Worm (Caenorhabditis elegans) whole organism, L4 larva: ENCODE data around the gene fbxa-196.

Experiments
- D1046.2 ChIP-seq: fragments of 200-800 bp; sonication (Bioruptor generic); IDR thresholded peaks from 2 replicates; pipeline ENCODE4 v1.3.6; 2022; ENCODE audit warnings: missing genetic modification characterization, missing compliant biosample characterization
- T26A8.4 ChIP-seq: fragments of 200-800 bp; sonication (Bioruptor generic); IDR thresholded peaks from 2 replicates; pipeline ENCODE4 v1.3.6; 2022; ENCODE audit warnings: missing genetic modification characterization, missing compliant biosample characterization
- Y5F2A.4 ChIP-seq: fragments of 200-800 bp; sonication (Bioruptor generic); optimal IDR thresholded peaks from 2 replicates; lab custom pipeline; 2018; ENCODE audit warnings: mild to moderate bottlenecking, missing genetic modification characterization, missing compliant biosample characterization
- ZK337.2 ChIP-seq: fragments of 200-800 bp; sonication (Bioruptor generic); IDR thresholded peaks from 2 replicates; pipeline ENCODE4 v1.3.6; 2022; ENCODE audit warnings: missing genetic modification reagents, missing genetic modification characterization, missing compliant biosample characterization
- aha-1 ChIP-seq: fragments of 150-350 bp; peaks from one replicate; lab custom pipeline; 2014; ENCODE audit warnings: missing biosample characterization, missing genetic modification characterization
- arid-1 ChIP-seq: fragments of 200-800 bp; sonication (Bioruptor generic); conservative IDR thresholded peaks from 2 replicates; pipeline ENCODE4 v1.3.6; 2022; ENCODE audit warnings: missing genetic modification reagents, missing genetic modification characterization, missing compliant biosample characterization
- ceh-20 ChIP-seq: fragments of 200-800 bp; sonication (Bioruptor generic); IDR thresholded peaks from 2 replicates; pipeline ENCODE4 v1.3.6; 2022; ENCODE audit warnings: missing genetic modification reagents, missing genetic modification characterization, missing compliant biosample characterization
- ceh-82 ChIP-seq: sonication (generic microtip); optimal IDR thresholded peaks from 2 replicates; lab custom pipeline; 2017; ENCODE audit warnings: missing biosample characterization, missing genetic modification characterization
- cey-2 ChIP-seq: sonication (generic microtip); optimal IDR thresholded peaks from 3 replicates; lab custom pipeline; 2017; ENCODE audit warnings: missing genetic modification characterization, mild to moderate bottlenecking, missing compliant biosample characterization, antibody characterized with exemption, borderline replicate concordance; ENCODE audit not compliant: insufficient read depth
- daf-12 ChIP-seq: fragments of 150-350 bp; optimal IDR thresholded peaks from 2 replicates; lab custom pipeline; 2014; ENCODE audit warnings: missing biosample characterization, missing genetic modification reagents, missing genetic modification characterization
- daf-16 ChIP-seq, 3 experiments: sonication (generic microtip); optimal IDR thresholded peaks; 2 replicates each; lab custom pipeline; 2016 to 2017; ENCODE audit warnings: missing genetic modification characterization in 3 of 3, missing genetic modification reagents in 3 of 3, mild to moderate bottlenecking in 2 of 3, missing compliant biosample characterization in 2 of 3, missing biosample characterization in 1 of 3, moderate library complexity in 1 of 3
- daf-19 ChIP-seq: fragments of 200-800 bp; sonication (Bioruptor generic); conservative IDR thresholded peaks from 2 replicates; pipeline ENCODE4 v1.3.6; 2022; ENCODE audit warnings: missing genetic modification characterization, missing compliant biosample characterization
- dmd-8 ChIP-seq: fragments of 200-800 bp; sonication (Bioruptor generic); IDR thresholded peaks from 2 replicates; pipeline ENCODE4 v1.3.6; 2022; ENCODE audit warnings: missing genetic modification characterization, missing compliant biosample characterization
- dve-1 ChIP-seq: sonication (generic microtip); optimal IDR thresholded peaks from 2 replicates; lab custom pipeline; 2017; ENCODE audit warnings: antibody characterized with exemption, mild to moderate bottlenecking, missing genetic modification characterization, missing compliant biosample characterization; ENCODE audit not compliant: insufficient read depth
- egl-27 ChIP-seq: sonication (generic microtip); optimal IDR thresholded peaks from 3 replicates; lab custom pipeline; 2017; ENCODE audit warnings: missing biosample characterization, missing genetic modification reagents, missing genetic modification characterization
- egl-43 ChIP-seq: fragments of 200-800 bp; sonication (Bioruptor generic); IDR thresholded peaks from 2 replicates; pipeline ENCODE4 v1.3.6; 2022; ENCODE audit warnings: missing genetic modification reagents, missing genetic modification characterization, missing compliant biosample characterization
- hif-1 ChIP-seq, 2 experiments: sonication (generic microtip); optimal IDR thresholded peaks; 2 replicates each; lab custom pipeline; 2016 to 2017; ENCODE audit warnings: missing compliant biosample characterization in 2 of 2, missing genetic modification characterization in 2 of 2, missing genetic modification reagents in 2 of 2, missing genotype in 2 of 2, mild to moderate bottlenecking in 1 of 2
- hlh-11 ChIP-seq: fragments of 200-800 bp; sonication (Bioruptor generic); optimal IDR thresholded peaks from 2 replicates; lab custom pipeline; 2018; ENCODE audit warnings: mild to moderate bottlenecking, missing genetic modification characterization, missing compliant biosample characterization
- lim-7 ChIP-seq: fragments of 200-800 bp; sonication (Bioruptor generic); IDR thresholded peaks from 2 replicates; pipeline ENCODE4 v1.3.6; 2022; ENCODE audit warnings: missing genetic modification characterization, missing compliant biosample characterization
- lin-38 ChIP-seq: fragments of 200-800 bp; sonication (Bioruptor generic); IDR thresholded peaks from 2 replicates; pipeline ENCODE4 v1.3.6; 2022; ENCODE audit warnings: missing genetic modification reagents, missing genetic modification characterization, missing compliant biosample characterization
- lin-39 ChIP-seq: fragments of 150-350 bp; optimal IDR thresholded peaks from 2 replicates; lab custom pipeline; 2014; ENCODE audit warnings: missing biosample characterization, missing genetic modification reagents, missing genetic modification characterization
- lsy-2 ChIP-seq, 2 experiments: fragments of 150-350 bp in 1 of 2; sonication (generic microtip) in 1 of 2; optimal IDR thresholded peaks; 2 replicates each; lab custom pipeline; 2014 to 2017; ENCODE audit warnings: missing biosample characterization in 2 of 2, missing genetic modification characterization in 2 of 2
- madf-5 ChIP-seq, 2 experiments: fragments of 200-800 bp; sonication (Bioruptor generic); IDR thresholded peaks; 2 replicates each; pipeline ENCODE4 v1.3.6; 2022; ENCODE audit warnings: missing compliant biosample characterization in 2 of 2, missing genetic modification characterization in 2 of 2
- mdl-1 ChIP-seq, 2 experiments: fragments of 150-350 bp in 1 of 2; sonication (generic microtip) in 1 of 2; optimal IDR thresholded peaks; 2 replicates each; lab custom pipeline; 2014 to 2017; ENCODE audit warnings: missing biosample characterization in 2 of 2, missing genetic modification characterization in 2 of 2
- mep-1 ChIP-seq: fragments of 150-350 bp; sonication (generic microtip); optimal IDR thresholded peaks from 3 replicates; lab custom pipeline; 2014; ENCODE audit warnings: missing biosample characterization, missing genetic modification characterization
- mes-2 ChIP-seq: sonication (generic microtip); optimal IDR thresholded peaks from 2 replicates; lab custom pipeline; 2016; ENCODE audit warnings: missing genotype, mild to moderate bottlenecking, missing genetic modification characterization, missing compliant biosample characterization; ENCODE audit not compliant: poor library complexity, severe bottlenecking
- nhr-11 ChIP-seq: fragments of 150-350 bp; optimal IDR thresholded peaks from 2 replicates; lab custom pipeline; 2014; ENCODE audit warnings: missing biosample characterization, missing genetic modification characterization
- nhr-28 ChIP-seq: fragments of 150-350 bp; optimal IDR thresholded peaks from 2 replicates; lab custom pipeline; 2014; ENCODE audit warnings: missing biosample characterization, missing genetic modification characterization
- nhr-42 ChIP-seq: fragments of 200-800 bp; sonication (Bioruptor generic); IDR thresholded peaks from 2 replicates; pipeline ENCODE4 v1.3.6; 2022; ENCODE audit warnings: missing genetic modification characterization, missing compliant biosample characterization
- php-3 ChIP-seq: fragments of 200-800 bp; sonication (Bioruptor generic); IDR thresholded peaks from 2 replicates; pipeline ENCODE4 v1.3.6; 2022; ENCODE audit warnings: missing genetic modification reagents, missing genetic modification characterization, missing compliant biosample characterization
- pqm-1 ChIP-seq: sonication (generic microtip); optimal IDR thresholded peaks from 2 replicates; lab custom pipeline; 2017; ENCODE audit warnings: missing biosample characterization, missing genetic modification characterization
- rbr-2 ChIP-seq: sonication (generic microtip); optimal IDR thresholded peaks from 2 replicates; lab custom pipeline; 2016; ENCODE audit warnings: missing genotype, missing genetic modification characterization, missing compliant biosample characterization
- saeg-2 ChIP-seq: fragments of 200-800 bp; sonication (Bioruptor generic); IDR thresholded peaks from 2 replicates; pipeline ENCODE4 v1.3.6; 2022; ENCODE audit warnings: missing genetic modification reagents, missing genetic modification characterization, missing compliant biosample characterization
- skn-1 ChIP-seq: fragments of 150-350 bp; optimal IDR thresholded peaks from 2 replicates; lab custom pipeline; 2014; ENCODE audit warnings: missing biosample characterization, missing genetic modification characterization
- snpc-4 ChIP-seq: fragments of 150-350 bp; optimal IDR thresholded peaks from 2 replicates; lab custom pipeline; 2014; ENCODE audit warnings: missing biosample characterization, missing genetic modification characterization
- spr-1 ChIP-seq: sonication (generic microtip); optimal IDR thresholded peaks from 2 replicates; lab custom pipeline; 2016; ENCODE audit warnings: mild to moderate bottlenecking, missing genetic modification characterization, missing compliant biosample characterization
- spr-3 ChIP-seq: fragments of 200-800 bp; sonication (Bioruptor generic); optimal IDR thresholded peaks from 2 replicates; lab custom pipeline; 2018; ENCODE audit warnings: mild to moderate bottlenecking, missing genetic modification characterization, missing compliant biosample characterization
- tag-97 ChIP-seq: fragments of 200-800 bp; sonication (Bioruptor generic); IDR thresholded peaks from 2 replicates; pipeline ENCODE4 v1.3.6; 2022; ENCODE audit warnings: missing genetic modification characterization, missing compliant biosample characterization
- unc-130 ChIP-seq: sonication (generic microtip); optimal IDR thresholded peaks from 2 replicates; lab custom pipeline; 2016; ENCODE audit warnings: missing genetic modification reagents, missing genetic modification characterization, missing compliant biosample characterization
- unc-62 ChIP-seq, 3 experiments: fragments of 150-350 bp in 1 of 3; sonication (generic microtip); optimal IDR thresholded peaks in 2 of 3; peaks in 1 of 3; 1 replicate in 1 of 3; 2 replicates in 2 of 3; lab custom pipeline; 2014 to 2017; ENCODE audit warnings: missing biosample characterization in 3 of 3, missing genetic modification characterization in 3 of 3, missing genetic modification reagents in 3 of 3, missing genotype in 1 of 3
- vab-7 ChIP-seq: fragments of 200-800 bp; sonication (Bioruptor generic); IDR thresholded peaks from 2 replicates; pipeline ENCODE4 v1.3.6; 2022; ENCODE audit warnings: missing genetic modification reagents, missing genetic modification characterization, missing compliant biosample characterization
- zag-1 ChIP-seq: fragments of 150-350 bp; optimal IDR thresholded peaks from 2 replicates; lab custom pipeline; 2014; ENCODE audit warnings: missing biosample characterization, missing genetic modification characterization
- zfp-2 ChIP-seq: sonication (generic microtip); optimal IDR thresholded peaks from 2 replicates; lab custom pipeline; 2016; ENCODE audit warnings: mild to moderate bottlenecking, missing genetic modification characterization, missing compliant biosample characterization
- zfp-3 ChIP-seq: fragments of 200-800 bp; sonication (Bioruptor generic); conservative IDR thresholded peaks from 2 replicates; pipeline ENCODE4 v1.3.6; 2022; ENCODE audit warnings: missing genetic modification reagents, missing genetic modification characterization, missing compliant biosample characterization
- ztf-7 ChIP-seq: fragments of 150-350 bp; optimal IDR thresholded peaks from 2 replicates; lab custom pipeline; 2014; ENCODE audit warnings: missing biosample characterization, missing genetic modification characterization

The fbxa-196 gene

DNA sequence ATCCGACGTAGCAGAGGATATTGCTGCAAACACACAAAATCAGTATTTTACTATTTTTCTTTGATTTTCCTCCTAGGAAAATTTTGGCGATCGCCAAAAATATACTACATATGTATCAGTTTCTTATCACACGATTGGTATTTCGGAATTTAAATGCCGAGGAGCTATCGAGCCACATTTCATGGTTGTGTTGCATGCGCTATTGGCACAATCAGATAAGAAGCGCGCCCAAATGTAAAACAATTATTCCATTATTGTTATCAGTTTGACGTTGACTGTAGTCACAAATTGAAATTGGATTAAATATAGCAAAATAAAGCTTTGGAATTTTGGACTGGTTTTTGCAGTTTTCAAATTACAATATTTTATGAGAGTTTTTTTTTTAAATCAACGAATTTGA, 49.5 kb upstream of the fbxa-196 start (continued):
- TF ChIP-seq unc-62 (GFP tag; optimal IDR thresholded peaks at IDR 0.05 in 1 of 2; lab: Kevin White, UChicago) (no peak), unc-62 (tag; optimal IDR thresholded peaks at IDR 0.05; lab: Kevin White, UChicago) (no peak), hif-1 (tag; optimal IDR thresholded peaks at IDR 0.05; lab: Kevin White, UChicago) (no peak)

DNA sequence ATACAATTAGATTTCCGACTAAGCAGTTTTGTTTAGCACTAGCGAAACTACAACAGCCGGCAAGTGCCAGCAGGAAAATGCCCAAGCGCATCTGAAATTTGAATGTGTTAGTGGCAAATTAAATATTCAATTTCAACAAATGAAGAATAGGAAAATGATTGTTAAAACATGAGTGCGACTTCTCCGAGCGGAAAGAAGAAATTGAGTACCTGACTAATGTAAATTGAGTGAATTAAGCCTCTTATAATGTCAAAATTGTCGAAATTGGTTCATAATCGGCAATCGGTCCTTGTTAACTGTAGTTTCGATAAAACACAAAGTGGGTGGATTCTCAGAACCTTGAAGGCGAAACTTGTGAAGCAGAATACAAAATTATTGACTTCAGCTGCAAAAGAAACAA, 48.6 kb upstream of the fbxa-196 start, which contains the start of gene gfi-1:
TSS of gene gfi-1 (minus strand) at position 101 of the 400 bp plus-strand sequence.
- TF ChIP-seq spr-3 (no peak), tag-97 (no peak), ceh-20 (GFP tag; lab: Robert Waterston, UW) (no peak), vab-7 (GFP tag; lab: Robert Waterston, UW) (no peak), ztf-7 (tag; lab: Kevin White, UChicago) (no peak), zag-1 (tag; lab: Kevin White, UChicago) (no peak), daf-19 (no peak), cey-2 (no peak), daf-12 (no peak), snpc-4 (tag; lab: Kevin White, UChicago) (no peak), madf-5 (GFP tag; IDR thresholded peaks at IDR 0.05; lab: Robert Waterston, UW) (no peak), egl-43 (no peak), Y5F2A.4 (GFP tag; lab: Kevin White, UChicago) (no peak), egl-27 (no peak), lim-7 (GFP tag; lab: Robert Waterston, UW) (no peak), saeg-2 (GFP tag; lab: Robert Waterston, UW) (no peak), zfp-2 (tag; lab: Kevin White, UChicago) (no peak)

DNA sequence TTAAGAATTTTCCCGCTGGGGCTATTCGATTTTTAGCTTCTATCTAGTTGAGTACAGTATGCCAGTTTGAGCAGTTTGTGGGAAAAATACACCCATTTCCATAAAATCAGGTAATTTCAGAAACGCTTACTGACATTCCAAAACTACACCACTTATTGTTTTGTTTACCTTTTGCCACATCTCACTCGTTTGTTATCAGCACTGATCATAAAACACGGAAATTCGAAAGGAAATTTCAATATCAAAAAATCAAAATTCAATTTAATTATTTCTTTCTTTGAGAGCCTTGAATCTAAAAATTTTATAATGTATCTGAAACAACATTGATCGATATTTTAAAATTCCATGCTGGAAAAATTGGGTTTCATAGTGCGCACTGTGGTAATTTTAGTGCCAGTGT, 47.9 kb upstream of the fbxa-196 start:
- TF ChIP-seq php-3 (GFP tag; lab: Robert Waterston, UW): 0 out of 2 replicates have a peak, but pooled peaks have one; percentile 8
- TF ChIP-seq ceh-82 (tag; lab: Kevin White, UChicago): no peak
- peak; percentile 41 for TF ChIP-seq dve-1 (tag; lab: Kevin White, UChicago)
- peak; percentile 62; the same call in 1 of the 2 replicates for TF ChIP-seq T26A8.4 (GFP tag; lab: Robert Waterston, UW)
- TF ChIP-seq vab-7 (GFP tag; lab: Robert Waterston, UW): no peak
- no peak for TF ChIP-seq egl-43
- TF ChIP-seq lin-39: no peak
- TF ChIP-seq pqm-1: peak; percentile 51
- TF ChIP-seq D1046.2 (GFP tag; lab: Robert Waterston, UW): no peak
- TF ChIP-seq hlh-11 (tag; lab: Kevin White, UChicago): peak; percentile 1
- TF ChIP-seq nhr-28 (tag; lab: Kevin White, UChicago): peak; percentile 45
- TF ChIP-seq daf-16 (GFP tag; optimal IDR thresholded peaks at IDR 0.05; lab: Kevin White, UChicago): no peak
- TF ChIP-seq daf-16 (tag; optimal IDR thresholded peaks at IDR 0.05; lab: Kevin White, UChicago): peak; percentile 90

DNA sequence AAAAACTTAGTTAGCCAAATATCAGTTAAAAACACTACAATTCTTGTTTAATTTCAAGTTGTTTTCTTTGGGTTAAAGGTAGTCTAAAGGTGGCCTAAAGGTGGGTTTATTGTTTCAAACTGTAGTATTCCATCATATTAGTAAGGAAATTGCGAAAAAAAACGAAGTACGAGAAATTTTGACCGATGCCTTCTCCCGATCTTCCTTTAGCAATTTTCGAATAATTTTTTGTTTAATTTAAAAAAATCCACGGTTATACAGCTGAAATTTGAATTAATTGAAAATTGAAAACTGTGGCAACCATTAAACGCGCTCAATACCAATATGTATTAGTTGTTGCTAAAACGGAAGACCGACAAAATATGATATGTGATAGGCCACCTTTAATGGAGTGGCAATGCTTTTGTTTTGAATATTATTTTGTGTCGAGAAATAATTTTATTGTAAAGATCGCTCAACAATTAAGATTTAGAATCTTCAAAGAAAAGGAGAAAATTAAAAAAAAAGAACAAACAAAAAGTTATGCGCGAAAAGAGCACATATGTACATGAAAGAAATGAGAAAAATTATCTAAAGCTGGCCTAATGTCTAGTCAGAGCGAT, 47.4 kb upstream of the fbxa-196 start:
- TF ChIP-seq Y5F2A.4 (GFP tag; lab: Kevin White, UChicago) (no peak), skn-1 (no peak), ZK337.2 (GFP tag; lab: Robert Waterston, UW) (no peak), zfp-3 (peak; percentile 75), hif-1 (tag; optimal IDR thresholded peaks at IDR 0.05; lab: Kevin White, UChicago) (no peak), unc-130 (GFP tag; lab: Kevin White, UChicago) (no peak), aha-1 (tag; lab: Kevin White, UChicago) (peak; percentile 3), daf-12 (no peak), nhr-42 (GFP tag; lab: Robert Waterston, UW) (no peak), dmd-8 (GFP tag; lab: Robert Waterston, UW) (no peak), mes-2 (tag; lab: Kevin White, UChicago) (no peak), lin-38 (GFP tag; lab: Robert Waterston, UW) (peak; percentile 42), lsy-2 (tag; optimal IDR thresholded peaks at IDR 0.05; lab: Kevin White, UChicago) (no peak), rbr-2 (tag; lab: Kevin White, UChicago) (no peak), arid-1 (GFP tag; lab: Robert Waterston, UW) (no peak), mep-1 (tag; lab: Kevin White, UChicago) (peak; percentile 59), vab-7 (GFP tag; lab: Robert Waterston, UW) (no peak), lin-39 (no peak), zfp-2 (tag; lab: Kevin White, UChicago) (no peak), nhr-11 (tag; lab: Kevin White, UChicago) (no peak), mdl-1 (tag; optimal IDR thresholded peaks at IDR 0.05; lab: Kevin White, UChicago) (no peak), spr-1 (tag; lab: Kevin White, UChicago) (no peak)
